Fruit fly (Drosophila melanogaster) whole organism: Measurements from ENCODE around the gene Tctp.

Source experiments
- CG8478 ChIP-seq: fragments of >200 bp; optimal IDR thresholded peaks from 2 replicates; lab custom pipeline; 2018; ENCODE audit warnings: inconsistent platforms
- Dll ChIP-seq: fragments of >200 bp; optimal IDR thresholded peaks from 2 replicates; lab custom pipeline; 2017
- EcR ChIP-seq, 2 experiments: fragments of >200 bp; optimal IDR thresholded peaks; 2 replicates each; lab custom pipeline; 2017; ENCODE audit warnings: missing biosample characterization in 2 of 2, missing genetic modification characterization in 2 of 2, missing genetic modification reagents in 2 of 2
- pan ChIP-seq: fragments of >200 bp; optimal IDR thresholded peaks from 2 replicates; lab custom pipeline; 2017
- psq ChIP-seq: fragments of >200 bp; optimal IDR thresholded peaks from 2 replicates; lab custom pipeline; 2017
- usp ChIP-seq: fragments of >200 bp; optimal IDR thresholded peaks from 2 replicates; lab custom pipeline; 2017; ENCODE audit warnings: missing biosample characterization, missing genetic modification characterization, mixed read lengths

Tctp gene

dm6 chr3R:11237598-11237997 lies 27.6 kb downstream of the Tctp start, which contains the start of gene CG31388:
CG31388 (plus strand) TSS chr3R:11237815.
- TF ChIP-seq psq, result no peak
- no peak for TF ChIP-seq CG8478 (lab: Kevin White, UChicago)
- TF ChIP-seq Dll (lab: Kevin White, UChicago), result no peak
- TF ChIP-seq EcR (GFP tag; optimal IDR thresholded peaks at IDR 0.05; lab: Kevin White, UChicago), result no peak
- TF ChIP-seq usp, result no peak
- no peak for TF ChIP-seq pan (lab: Kevin White, UChicago)

DNA sequence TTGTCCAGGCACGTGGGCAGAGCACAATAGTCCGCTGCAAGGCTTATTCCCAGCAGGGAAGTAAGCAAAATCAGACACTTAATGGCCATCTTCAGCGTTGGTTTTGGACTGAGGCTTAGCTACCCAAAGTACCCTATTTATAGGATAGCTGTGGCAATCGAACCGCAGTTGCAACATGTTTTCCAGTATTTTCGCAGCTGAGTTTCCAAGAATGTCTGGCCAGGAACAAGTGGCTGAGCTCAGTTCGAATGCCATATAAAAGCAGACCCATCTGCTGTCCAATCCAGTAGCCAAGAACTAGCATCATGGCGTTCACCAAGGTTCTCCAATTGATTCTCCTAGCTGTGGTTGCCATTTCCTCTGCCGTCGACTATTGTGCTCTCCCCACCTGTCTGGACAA lies 30.8 kb downstream of the Tctp start, which contains the start of the genes scpr-B and scpr-A:
Gene scpr-B, minus strand, starts transcription at position 101 of the 400 bp plus-strand sequence.
Gene scpr-A, plus strand, starts transcription at position 293 of the 400 bp plus-strand sequence.
- TF ChIP-seq Dll (lab: Kevin White, UChicago) (no peak), pan (lab: Kevin White, UChicago) (no peak), psq (no peak), usp (no peak), EcR (GFP tag; optimal IDR thresholded peaks at IDR 0.05; lab: Kevin White, UChicago) (no peak), CG8478 (lab: Kevin White, UChicago) (no peak)

DNA sequence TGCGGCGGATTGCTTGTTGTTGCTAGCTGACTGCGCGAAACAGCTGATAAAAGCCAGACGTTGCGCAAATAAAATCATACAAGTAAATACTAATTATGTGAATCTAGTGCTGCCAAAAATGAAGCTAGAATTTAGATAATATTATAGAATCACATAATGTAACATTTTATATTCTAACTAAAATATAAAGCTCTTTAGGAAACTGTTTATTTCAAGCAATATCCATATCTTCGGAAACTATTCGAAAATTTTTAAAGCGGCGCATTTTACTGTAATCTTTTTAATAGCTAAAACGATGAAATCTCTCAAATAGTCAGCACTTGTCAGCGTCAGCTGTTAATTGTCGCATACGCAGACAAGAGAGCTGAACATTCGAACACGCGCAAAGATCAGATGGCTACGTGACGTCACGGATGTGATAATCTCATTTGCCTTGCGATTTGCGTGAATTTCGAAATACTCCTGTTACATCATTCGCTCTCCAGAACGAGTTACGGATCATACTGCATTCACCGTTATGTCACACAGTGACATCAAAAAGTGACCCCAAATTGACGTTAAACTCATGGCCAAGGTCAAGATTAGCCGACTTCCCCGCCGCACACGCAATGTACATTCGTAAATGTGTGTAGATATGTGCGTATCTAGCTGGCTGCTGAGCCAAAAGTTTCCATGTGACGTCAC lies 33.2 kb downstream of the Tctp start:
- TF ChIP-seq CG8478 (lab: Kevin White, UChicago) (no peak), usp (no peak), Dll (lab: Kevin White, UChicago) (no peak), pan (lab: Kevin White, UChicago) (no peak), psq (no peak), EcR (GFP tag; optimal IDR thresholded peaks at IDR 0.05; lab: Kevin White, UChicago) (no peak)

dm6 chr3R:11243951-11244660 lies 34.1 kb downstream of the Tctp start, which contains the start of the genes CG17734 and CG5214:
CG17734 (minus strand) TSS chr3R:11243999.
CG5214 (plus strand) TSS chr3R:11244302.
- TF ChIP-seq Dll (lab: Kevin White, UChicago), result no peak
- TF ChIP-seq EcR (GFP tag; optimal IDR thresholded peaks at IDR 0.05; lab: Kevin White, UChicago), result no peak
- TF ChIP-seq pan (lab: Kevin White, UChicago), result no peak
- TF ChIP-seq usp, result no peak
- no peak for TF ChIP-seq psq
- TF ChIP-seq CG8478 (lab: Kevin White, UChicago), result no peak

dm6 chr3R:11245803-11246202 lies 35.8 kb downstream of the Tctp start:
- TF ChIP-seq EcR (GFP tag; optimal IDR thresholded peaks at IDR 0.05; lab: Kevin White, UChicago), result no peak
- TF ChIP-seq Dll (lab: Kevin White, UChicago), result no peak
- TF ChIP-seq psq, result no peak
- no peak for TF ChIP-seq CG8478 (lab: Kevin White, UChicago)
- no peak for TF ChIP-seq usp
- TF ChIP-seq pan (lab: Kevin White, UChicago), result no peak

DNA sequence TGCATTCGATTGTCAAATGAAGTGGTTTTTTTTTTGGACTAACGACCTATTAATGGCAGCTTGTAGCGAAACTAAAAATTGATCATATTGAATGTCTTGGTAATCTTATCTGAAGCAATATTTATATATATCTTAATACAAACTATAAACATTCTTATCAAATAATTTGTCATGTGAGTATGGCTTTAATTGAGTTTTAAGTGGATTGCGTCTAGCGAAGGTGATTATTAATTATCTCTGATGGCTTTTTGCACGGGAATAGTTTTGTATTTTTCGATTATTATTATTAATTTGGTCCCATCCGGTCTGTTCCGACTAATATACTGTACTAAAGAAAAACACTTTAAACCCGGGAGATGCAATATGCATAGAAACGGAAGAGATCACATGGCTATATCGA lies 36.8 kb downstream of the Tctp start:
- TF ChIP-seq CG8478 (lab: Kevin White, UChicago) (no peak), Dll (lab: Kevin White, UChicago) (no peak), pan (lab: Kevin White, UChicago) (no peak)

DNA sequence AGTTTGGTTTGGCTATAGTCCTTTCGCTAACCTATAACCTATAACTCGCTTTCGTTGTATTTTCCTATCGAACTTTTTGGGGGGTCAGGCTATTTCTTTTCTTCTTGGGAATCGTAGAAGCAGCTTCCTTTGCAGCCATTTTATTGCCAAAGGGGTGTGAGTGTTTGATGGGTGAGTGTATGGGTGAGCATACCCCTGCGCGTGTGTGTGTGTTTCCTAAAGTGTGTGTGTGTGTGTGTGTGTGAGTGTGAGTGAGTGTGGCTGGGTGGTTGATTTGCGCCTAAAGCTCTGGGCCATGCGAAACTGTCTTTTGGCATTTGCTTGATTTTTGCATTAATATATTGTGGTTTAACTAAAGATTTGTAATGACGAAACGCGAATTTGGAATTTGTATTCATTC lies 43.7 kb downstream of the Tctp start:
- no peak for TF ChIP-seq psq
- TF ChIP-seq usp, result no peak
- no peak for TF ChIP-seq Dll (lab: Kevin White, UChicago)
- TF ChIP-seq CG8478 (lab: Kevin White, UChicago), result no peak
- TF ChIP-seq EcR (GFP tag; optimal IDR thresholded peaks at IDR 0.05; lab: Kevin White, UChicago), result no peak
- no peak for TF ChIP-seq pan (lab: Kevin White, UChicago)

DNA sequence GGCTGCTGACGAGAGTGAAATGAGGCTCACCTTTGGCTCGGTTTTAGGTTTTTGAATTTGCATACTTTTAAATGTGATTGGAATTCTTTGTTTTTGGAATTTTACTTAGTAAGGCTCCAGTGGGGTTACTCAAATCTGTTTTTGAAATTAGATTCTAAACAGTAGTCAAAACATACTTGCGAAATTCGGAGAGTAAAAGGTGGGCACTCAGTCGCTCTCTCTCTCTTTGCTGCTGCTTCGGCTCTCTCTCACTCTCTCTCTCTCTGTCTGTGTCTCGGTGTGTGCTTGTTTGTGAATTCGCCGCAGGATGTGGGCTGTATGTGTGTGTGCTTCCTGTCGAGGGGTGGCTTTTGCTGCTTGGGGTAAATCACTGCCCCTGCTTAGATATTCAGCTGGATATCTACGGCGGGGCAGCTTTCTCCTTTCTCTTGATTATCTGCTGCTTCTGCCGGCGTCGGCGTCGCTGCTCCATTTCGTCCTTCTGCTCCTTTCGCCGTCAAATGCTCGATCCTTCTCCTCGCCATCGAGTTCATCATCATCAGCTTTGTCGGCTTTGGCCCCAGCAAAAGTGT lies 44.4 kb downstream of the Tctp start:
- no peak for TF ChIP-seq pan (lab: Kevin White, UChicago)
- TF ChIP-seq EcR (GFP tag; optimal IDR thresholded peaks at IDR 0.05; lab: Kevin White, UChicago), result no peak
- no peak for TF ChIP-seq usp
- TF ChIP-seq psq, result no peak
- TF ChIP-seq Dll (lab: Kevin White, UChicago), result no peak
- no peak for TF ChIP-seq CG8478 (lab: Kevin White, UChicago)

- TF ChIP-seq CG8478 (lab: Kevin White, UChicago) (no peak), Dll (lab: Kevin White, UChicago) (no peak), pan (lab: Kevin White, UChicago) (no peak), EcR (GFP tag; optimal IDR thresholded peaks at IDR 0.05; lab: Kevin White, UChicago) (no peak), psq (no peak), usp (no peak)
These were observed 47.5 kb downstream of the Tctp start for dm6 chr3R:11257537-11257936.

DNA sequence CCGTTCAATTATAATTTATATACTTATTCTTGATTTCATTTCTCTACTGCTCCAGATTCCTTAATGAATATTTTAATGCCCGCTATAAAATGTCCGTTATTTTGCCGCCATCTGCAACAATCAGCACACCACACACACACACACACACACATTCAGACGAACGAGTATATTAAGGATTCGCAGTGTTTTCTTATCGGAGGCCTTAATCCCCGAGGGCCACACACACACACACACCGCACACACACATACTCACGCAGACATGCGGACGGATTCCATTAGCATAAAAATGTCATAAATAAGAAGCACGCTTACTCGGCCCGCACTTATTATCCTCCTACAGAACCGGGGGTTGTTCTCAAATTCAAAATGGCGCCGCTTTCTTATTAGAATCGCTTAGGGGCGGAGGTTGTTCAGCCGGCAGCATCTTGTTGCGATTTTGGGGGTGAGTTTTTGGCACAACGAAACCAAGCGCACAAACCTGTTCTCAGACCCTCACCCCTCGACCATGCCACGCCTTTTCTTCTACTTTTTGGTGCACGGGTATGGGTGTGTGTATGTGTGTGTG lies 51.0 kb downstream of the Tctp start:
- TF ChIP-seq psq (no peak), CG8478 (lab: Kevin White, UChicago) (no peak), usp (no peak), pan (lab: Kevin White, UChicago) (no peak), EcR (GFP tag; optimal IDR thresholded peaks at IDR 0.05; lab: Kevin White, UChicago) (no peak)
